Fruit fly (Drosophila melanogaster) whole organism, prepupa: ENCODE results near the gene CG32121.
A peak's percentile ranks its signal among the peaks of the same experiment; 100 is the strongest.

Experiments used
- Blimp-1 ChIP-seq: fragments of 200-800 bp; sonication (Bioruptor generic); optimal IDR thresholded peaks from 3 replicates; lab custom pipeline; 2017; ENCODE audit warnings: missing biosample characterization, missing genetic modification characterization, mild to moderate bottlenecking, moderate library complexity, missing genetic modification reagents
- CG10631 ChIP-seq: fragments of 200-800 bp; sonication (Bioruptor generic); optimal IDR thresholded peaks from 2 replicates; lab custom pipeline; 2016; ENCODE audit warnings: missing biosample characterization, missing genetic modification characterization
- CG10669 ChIP-seq: fragments of 200-800 bp; sonication (Bioruptor generic); optimal IDR thresholded peaks from 3 replicates; lab custom pipeline; 2018; ENCODE audit warnings: missing biosample characterization, mild to moderate bottlenecking, missing genetic modification characterization, moderate library complexity
- CG11762 ChIP-seq: fragments of 200-800 bp; sonication (Bioruptor generic); optimal IDR thresholded peaks from 3 replicates; lab custom pipeline; 2016; ENCODE audit warnings: missing biosample characterization, missing genetic modification characterization; ENCODE audit not compliant: insufficient read depth
- CG11902 ChIP-seq: fragments of 200-800 bp; sonication (Bioruptor generic); optimal IDR thresholded peaks from 3 replicates; lab custom pipeline; 2016; ENCODE audit warnings: missing biosample characterization, missing genetic modification characterization
- CG15336 ChIP-seq: fragments of 200-800 bp; sonication (Bioruptor generic); IDR thresholded peaks from 2 replicates; pipeline ENCODE4 v1.3.6; 2022; ENCODE audit warnings: missing biosample characterization, missing genetic modification characterization
- CG1621 ChIP-seq: fragments of 200-800 bp; sonication (Bioruptor generic); optimal IDR thresholded peaks from 3 replicates; lab custom pipeline; 2018; ENCODE audit warnings: missing biosample characterization, mild to moderate bottlenecking, missing genetic modification characterization
- CG16779 ChIP-seq: fragments of 200-800 bp; sonication (Bioruptor generic); optimal IDR thresholded peaks from 3 replicates; lab custom pipeline; 2017; ENCODE audit warnings: missing biosample characterization, mild to moderate bottlenecking, missing genetic modification characterization
- CG3032 ChIP-seq: fragments of 200-800 bp; optimal IDR thresholded peaks from 2 replicates; lab custom pipeline; 2019; ENCODE audit warnings: missing biosample characterization, mild to moderate bottlenecking, missing genetic modification characterization, moderate library complexity
- CG31627 ChIP-seq: fragments of 200-800 bp; sonication (Bioruptor generic); optimal IDR thresholded peaks from 3 replicates; lab custom pipeline; 2016; ENCODE audit warnings: missing biosample characterization, missing genetic modification characterization
- CG32006 ChIP-seq: fragments of 200-800 bp; sonication (Bioruptor generic); optimal IDR thresholded peaks from 3 replicates; lab custom pipeline; 2017; ENCODE audit warnings: missing biosample characterization, mild to moderate bottlenecking, missing genetic modification characterization
- CG34406 ChIP-seq: fragments of 200-800 bp; sonication (Bioruptor generic); optimal IDR thresholded peaks from 3 replicates; lab custom pipeline; 2016; ENCODE audit warnings: missing biosample characterization, missing genetic modification characterization
- CG3919 ChIP-seq: fragments of 200-800 bp; sonication (Bioruptor generic); optimal IDR thresholded peaks from 3 replicates; lab custom pipeline; 2016; ENCODE audit warnings: missing biosample characterization, missing genetic modification characterization
- CG4318 ChIP-seq: fragments of 200-800 bp; sonication (Bioruptor generic); optimal IDR thresholded peaks from 3 replicates; lab custom pipeline; 2017; ENCODE audit warnings: missing biosample characterization, mild to moderate bottlenecking, missing genetic modification characterization
- CG6163 ChIP-seq: fragments of 200-800 bp; sonication (Bioruptor generic); IDR thresholded peaks from 3 replicates; pipeline ENCODE4 v1.3.6; 2022; ENCODE audit warnings: missing biosample characterization, missing genetic modification characterization
- CG6792 ChIP-seq: fragments of 200-800 bp; sonication (Bioruptor generic); optimal IDR thresholded peaks from 3 replicates; lab custom pipeline; 2016; ENCODE audit warnings: missing biosample characterization, missing genetic modification characterization
- CG6808 ChIP-seq: fragments of 200-800 bp; sonication (Bioruptor generic); optimal IDR thresholded peaks from 3 replicates; lab custom pipeline; 2017; ENCODE audit warnings: missing biosample characterization, missing genetic modification characterization, mild to moderate bottlenecking, moderate library complexity, missing genetic modification reagents
- CG6854 ChIP-seq: fragments of 200-800 bp; sonication (Bioruptor generic); optimal IDR thresholded peaks from 2 replicates; lab custom pipeline; 2017; ENCODE audit warnings: missing biosample characterization, mild to moderate bottlenecking, missing genetic modification characterization
- CG7368 ChIP-seq: fragments of 200-800 bp; sonication (Bioruptor generic); optimal IDR thresholded peaks from 3 replicates; lab custom pipeline; 2016; ENCODE audit warnings: missing biosample characterization, missing genetic modification characterization
- CG8319 ChIP-seq: fragments of 200-800 bp; sonication (Bioruptor generic); optimal IDR thresholded peaks from 3 replicates; lab custom pipeline; 2016; ENCODE audit warnings: missing biosample characterization, missing genetic modification characterization
- CG8632 ChIP-seq: fragments of 200-800 bp; sonication (Bioruptor generic); optimal IDR thresholded peaks from 3 replicates; lab custom pipeline; 2016; ENCODE audit warnings: missing biosample characterization, missing genetic modification characterization
- Eip75B ChIP-seq: fragments of 200-800 bp; sonication (Bioruptor generic); optimal IDR thresholded peaks from 3 replicates; lab custom pipeline; 2016; ENCODE audit warnings: missing biosample characterization, missing genetic modification characterization
- Eip78C ChIP-seq: fragments of 200-800 bp; sonication (Bioruptor generic); peaks from one replicate; lab custom pipeline; 2016; ENCODE audit warnings: missing biosample characterization, missing genetic modification characterization
- Eip93F ChIP-seq: fragments of 200-800 bp; sonication (Bioruptor generic); optimal IDR thresholded peaks from 2 replicates; lab custom pipeline; 2016; ENCODE audit warnings: missing biosample characterization, mild to moderate bottlenecking, missing genetic modification characterization
- Ets21C ChIP-seq: fragments of 200-800 bp; sonication (Bioruptor generic); optimal IDR thresholded peaks from 3 replicates; lab custom pipeline; 2016; ENCODE audit warnings: missing biosample characterization, missing genetic modification characterization
- Ets96B ChIP-seq: fragments of 200-800 bp; optimal IDR thresholded peaks from 2 replicates; lab custom pipeline; 2019; ENCODE audit warnings: missing biosample characterization, mild to moderate bottlenecking, missing genetic modification characterization, moderate library complexity
- Hr38 ChIP-seq: sonication (Bioruptor generic); optimal IDR thresholded peaks from 2 replicates; lab custom pipeline; 2016; ENCODE audit warnings: missing biosample characterization, missing genetic modification characterization
- Hr39 ChIP-seq: fragments of 200-800 bp; sonication (Bioruptor generic); optimal IDR thresholded peaks from 2 replicates; lab custom pipeline; 2016; ENCODE audit warnings: missing biosample characterization, missing genetic modification characterization
- Met ChIP-seq: fragments of 200-800 bp; sonication (Bioruptor generic); optimal IDR thresholded peaks from 3 replicates; lab custom pipeline; 2016; ENCODE audit warnings: missing biosample characterization, missing genetic modification characterization
- OdsH ChIP-seq: fragments of 200-800 bp; sonication (Bioruptor generic); optimal IDR thresholded peaks from 3 replicates; lab custom pipeline; 2016; ENCODE audit warnings: missing biosample characterization, missing genetic modification characterization
- Smox ChIP-seq: fragments of 200-800 bp; sonication (Bioruptor generic); optimal IDR thresholded peaks from 3 replicates; lab custom pipeline; 2016; ENCODE audit warnings: missing biosample characterization, missing genetic modification characterization
- Sox102F ChIP-seq: fragments of 200-800 bp; sonication (Bioruptor generic); optimal IDR thresholded peaks from 2 replicates; lab custom pipeline; 2016; ENCODE audit warnings: missing biosample characterization, mild to moderate bottlenecking, missing genetic modification characterization
- Sox14 ChIP-seq: fragments of 200-800 bp; sonication (Bioruptor generic); optimal IDR thresholded peaks from 3 replicates; lab custom pipeline; 2016; ENCODE audit warnings: missing biosample characterization, missing genetic modification characterization
- Sox15 ChIP-seq: fragments of 200-800 bp; sonication (Bioruptor generic); optimal IDR thresholded peaks from 3 replicates; lab custom pipeline; 2016; ENCODE audit warnings: missing biosample characterization, missing genetic modification characterization
- achi ChIP-seq: fragments of 200-800 bp; sonication (Bioruptor generic); optimal IDR thresholded peaks from 3 replicates; lab custom pipeline; 2016; ENCODE audit warnings: missing biosample characterization, missing genetic modification characterization
- acj6 ChIP-seq: fragments of 200-800 bp; sonication (Bioruptor generic); optimal IDR thresholded peaks from 3 replicates; lab custom pipeline; 2016; ENCODE audit warnings: missing biosample characterization, missing genetic modification characterization
- cyc ChIP-seq: fragments of 200-800 bp; sonication (Bioruptor generic); optimal IDR thresholded peaks from 3 replicates; lab custom pipeline; 2016; ENCODE audit warnings: missing biosample characterization, missing genetic modification characterization
- dsx ChIP-seq: fragments of 200-800 bp; optimal IDR thresholded peaks from 3 replicates; lab custom pipeline; 2019; ENCODE audit warnings: missing biosample characterization, mild to moderate bottlenecking, missing genetic modification characterization, moderate library complexity; ENCODE audit not compliant: poor library complexity, severe bottlenecking
- eg ChIP-seq: fragments of 200-800 bp; sonication (Bioruptor generic); IDR thresholded peaks from 3 replicates; pipeline ENCODE4 v1.3.6; 2022; ENCODE audit warnings: missing biosample characterization, missing genetic modification characterization
- esn ChIP-seq: fragments of 200-800 bp; sonication (Bioruptor generic); optimal IDR thresholded peaks from 2 replicates; lab custom pipeline; 2016; ENCODE audit warnings: missing biosample characterization, mild to moderate bottlenecking, missing genetic modification characterization, moderate library complexity
- fd59A ChIP-seq: fragments of 200-800 bp; sonication (Bioruptor generic); optimal IDR thresholded peaks from 2 replicates; lab custom pipeline; 2017; ENCODE audit warnings: missing biosample characterization, mild to moderate bottlenecking, missing genetic modification characterization, missing genetic modification reagents
- fd85E ChIP-seq: fragments of 200-800 bp; sonication (Bioruptor generic); optimal IDR thresholded peaks from 3 replicates; lab custom pipeline; 2016; ENCODE audit warnings: missing biosample characterization, missing genetic modification characterization
- fkh ChIP-seq: fragments of 200-800 bp; sonication (Bioruptor generic); optimal IDR thresholded peaks from 3 replicates; lab custom pipeline; 2017; ENCODE audit warnings: missing biosample characterization, mild to moderate bottlenecking, missing genetic modification characterization, moderate library complexity
- lz ChIP-seq: fragments of 200-800 bp; sonication (Bioruptor generic); optimal IDR thresholded peaks from 3 replicates; lab custom pipeline; 2016; ENCODE audit warnings: missing biosample characterization, missing genetic modification characterization
- net ChIP-seq: fragments of 200-800 bp; sonication (Bioruptor generic); optimal IDR thresholded peaks from 3 replicates; lab custom pipeline; 2016; ENCODE audit warnings: missing biosample characterization, missing genetic modification characterization
- pdm3 ChIP-seq: fragments of 200-800 bp; sonication (Bioruptor generic); optimal IDR thresholded peaks from 3 replicates; lab custom pipeline; 2016; ENCODE audit warnings: missing biosample characterization, missing genetic modification characterization
- spab ChIP-seq: fragments of 200-800 bp; sonication (Bioruptor generic); optimal IDR thresholded peaks from 2 replicates; lab custom pipeline; 2017; ENCODE audit warnings: missing biosample characterization, mild to moderate bottlenecking, missing genetic modification characterization, missing genetic modification reagents
- ss ChIP-seq, 2 experiments: fragments of 200-800 bp; sonication (Bioruptor generic); optimal IDR thresholded peaks; 2 replicates in 1 of 2; 3 replicates in 1 of 2; lab custom pipeline; 2017 to 2018; ENCODE audit warnings: mild to moderate bottlenecking in 2 of 2, missing biosample characterization in 2 of 2, missing genetic modification characterization in 2 of 2, moderate library complexity in 1 of 2
- svp ChIP-seq: fragments of 200-800 bp; sonication (Bioruptor generic); peaks from one replicate; lab custom pipeline; 2016; ENCODE audit warnings: missing biosample characterization, missing genetic modification characterization
- topi ChIP-seq: fragments of 200-800 bp; sonication (Bioruptor generic); optimal IDR thresholded peaks from 3 replicates; lab custom pipeline; 2016; ENCODE audit warnings: missing biosample characterization, missing genetic modification characterization
- vri ChIP-seq: fragments of 200-800 bp; sonication (Bioruptor generic); optimal IDR thresholded peaks from 3 replicates; lab custom pipeline; 2016; ENCODE audit warnings: missing biosample characterization, mild to moderate bottlenecking, missing genetic modification characterization

Gene CG32121

dm6 chr3L:13409809-13410521 is 12.2 kb downstream of the CG32121 start:
- TF ChIP-seq Hr39 (GFP tag; lab: Kevin White, UChicago), result peak; percentile 50
- peak; percentile 44 for TF ChIP-seq spab (GFP tag; lab: Kevin White, UChicago)
- TF ChIP-seq CG32006 (GFP tag; lab: Kevin White, UChicago), result no peak
- peak; percentile 39 for TF ChIP-seq CG6808 (GFP tag; lab: Kevin White, UChicago)
- TF ChIP-seq Eip93F, result no peak
- TF ChIP-seq CG11902, result peak; percentile 34
- TF ChIP-seq fd85E, result no peak
- TF ChIP-seq Eip78C (GFP tag; lab: Kevin White, UChicago), result peak; percentile 87
- TF ChIP-seq CG31627 (GFP tag; lab: Kevin White, UChicago), result peak; percentile 66
- TF ChIP-seq topi, result peak; percentile 67
- TF ChIP-seq acj6 (GFP tag; lab: Kevin White, UChicago), result peak; percentile 29
- TF ChIP-seq esn, result peak; percentile 82
- TF ChIP-seq dsx (GFP tag; lab: Kevin White, UChicago), result no peak
- TF ChIP-seq OdsH (GFP tag; lab: Kevin White, UChicago), result peak; percentile 32
- peak; percentile 47 for TF ChIP-seq Sox102F (GFP tag; lab: Kevin White, UChicago)
- no peak for TF ChIP-seq CG4318
- TF ChIP-seq CG3032, result peak; percentile 43
- peak; percentile 27 for TF ChIP-seq Ets96B (tag; lab: Kevin White, UChicago)
- no peak for TF ChIP-seq Hr38 (GFP tag; lab: Kevin White, UChicago)
- TF ChIP-seq svp, result peak; percentile 75
- peak; percentile 94 for TF ChIP-seq Blimp-1 (GFP tag; lab: Kevin White, UChicago)
- TF ChIP-seq fd59A (GFP tag; lab: Kevin White, UChicago), result peak; percentile 22
- TF ChIP-seq CG10631 (GFP tag; lab: Kevin White, UChicago), result peak; percentile 18
- TF ChIP-seq CG11762 (GFP tag; lab: Kevin White, UChicago), result no peak
- TF ChIP-seq CG7368 (GFP tag; lab: Kevin White, UChicago), result no peak
- TF ChIP-seq achi, result peak; percentile 15
- TF ChIP-seq Sox14 (GFP tag; lab: Kevin White, UChicago), result peak; percentile 35
- no peak for TF ChIP-seq eg (GFP tag; lab: Robert Waterston, UW)
- TF ChIP-seq CG6854, result peak; percentile 8
- no peak for TF ChIP-seq CG1621 (tag; lab: Kevin White, UChicago)
- TF ChIP-seq CG16779 (tag; lab: Kevin White, UChicago), result no peak
- peak; percentile 50 for TF ChIP-seq CG3919 (GFP tag; lab: Kevin White, UChicago)
- TF ChIP-seq CG8632 (GFP tag; lab: Kevin White, UChicago), result peak; percentile 29
- peak; percentile 36 for TF ChIP-seq CG6792
- peak; percentile 50 for TF ChIP-seq lz (GFP tag; lab: Kevin White, UChicago)
- TF ChIP-seq CG34406, result peak; percentile 41
- no peak for TF ChIP-seq vri (GFP tag; lab: Kevin White, UChicago)
- TF ChIP-seq CG10669, result peak; percentile 25
- TF ChIP-seq Ets21C (GFP tag; lab: Kevin White, UChicago), result peak; percentile 14
- TF ChIP-seq Sox15, result peak; percentile 7
- TF ChIP-seq Smox (GFP tag; lab: Kevin White, UChicago), result peak; percentile 67
- TF ChIP-seq Met, result peak; percentile 62
- TF ChIP-seq pdm3 (GFP tag; lab: Kevin White, UChicago), result peak; percentile 43
- TF ChIP-seq CG6163 (GFP tag; lab: Robert Waterston, UW), result no peak
- TF ChIP-seq CG15336, result no peak
- TF ChIP-seq net, result peak; percentile 17
- TF ChIP-seq cyc (GFP tag; lab: Kevin White, UChicago), result peak; percentile 48
- TF ChIP-seq fkh (GFP tag; lab: Kevin White, UChicago), result no peak
- TF ChIP-seq Eip75B (GFP tag; lab: Kevin White, UChicago), result peak; percentile 49
- peak; percentile 39 to 66 for TF ChIP-seq ss (GFP tag; optimal IDR thresholded peaks at IDR 0.05; lab: Kevin White, UChicago)
- no peak for TF ChIP-seq CG8319
